Fruit fly (Drosophila melanogaster): ENCODE data around the gene Ref1.

Ref1 gene

DNA sequence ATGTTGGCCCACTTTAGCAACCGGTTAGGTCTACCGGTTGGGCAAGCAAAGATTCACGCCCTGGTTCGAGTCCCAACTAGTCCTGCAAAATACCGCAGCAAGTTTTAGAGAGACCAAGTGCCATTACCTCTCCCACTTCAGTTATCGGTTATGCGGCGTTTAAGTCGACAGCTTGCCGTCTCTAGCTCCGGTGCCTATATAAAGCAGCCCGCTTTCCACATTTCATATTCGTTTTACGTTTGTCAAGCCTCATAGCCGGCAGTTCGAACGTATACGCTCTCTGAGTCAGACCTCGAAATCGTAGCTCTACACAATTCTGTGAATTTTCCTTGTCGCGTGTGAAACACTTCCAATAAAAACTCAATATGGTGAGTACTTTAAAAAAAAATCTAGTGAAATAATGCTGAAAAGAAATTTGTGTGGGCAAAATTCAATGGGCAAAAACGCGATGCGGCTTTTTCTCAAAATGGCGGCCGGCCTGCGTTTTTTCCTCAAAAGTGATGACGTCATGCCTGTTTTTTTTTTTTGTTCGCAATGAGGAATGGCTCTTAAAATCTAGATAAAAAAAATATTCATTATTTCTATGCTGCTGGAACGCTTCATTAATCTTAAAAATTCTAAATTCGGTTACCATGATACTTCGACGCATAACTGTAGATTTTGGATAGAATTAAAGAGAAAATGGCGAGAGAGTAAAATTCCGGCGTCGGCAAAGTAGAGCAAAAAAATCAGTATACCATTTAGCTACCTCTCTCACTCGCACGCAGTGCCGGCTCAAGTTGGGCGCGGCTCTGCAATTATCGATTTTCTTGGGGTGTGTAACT is 6.4 kb upstream of the Ref1 start, which contains the start of gene alphaTub84B (continued):
- peak; percentile 15; the same call in 2 of the 3 replicates for TF ChIP-seq Aef1 (GFP tag; IDR thresholded peaks at IDR 0.05)
- TF ChIP-seq Hr39 (optimal IDR thresholded peaks at IDR 0.05), result no peak
- no peak for TF ChIP-seq gt (GFP tag; IDR thresholded peaks at IDR 0.05)
- peak; percentile 20 for TF ChIP-seq Oli (tag; optimal IDR thresholded peaks at IDR 0.05)
- peak; percentile 71 for TF ChIP-seq tna (GFP tag; IDR thresholded peaks at IDR 0.05; ENCODE audit: partially characterized antibody)
- peak; percentile 79 for TF ChIP-seq CG12769 (tag; optimal IDR thresholded peaks at IDR 0.05)
- TF ChIP-seq ac (GFP tag; optimal IDR thresholded peaks at IDR 0.05), result peak; percentile 72
- TF ChIP-seq CG10431 (GFP tag; optimal IDR thresholded peaks at IDR 0.05), result peak; percentile 75
- peak; percentile 62 for TF ChIP-seq Ets97D (GFP tag; optimal IDR thresholded peaks at IDR 0.05)
- no peak for TF ChIP-seq Dfd (GFP tag; optimal IDR thresholded peaks at IDR 0.05)
- peak; percentile 53 for TF ChIP-seq CG1792 (GFP tag; optimal IDR thresholded peaks at IDR 0.05)
- TF ChIP-seq phol (tag; optimal IDR thresholded peaks at IDR 0.05), result peak; percentile 88
- peak; percentile 76 for TF ChIP-seq p53 (GFP tag; optimal IDR thresholded peaks at IDR 0.05)
- TF ChIP-seq insv (GFP tag; optimal IDR thresholded peaks at IDR 0.05), result peak in 1 of 2 experiments; percentile 44
- TF ChIP-seq CG7963 (GFP tag; IDR thresholded peaks at IDR 0.05; ENCODE audit: partially characterized antibody), result 0 out of 3 replicates have a peak, but pooled peaks have one; percentile 20
- TF ChIP-seq GATAe (GFP tag; conservative IDR thresholded peaks at IDR 0.05), result no peak
- peak; percentile 33 for TF ChIP-seq Dip3 (GFP tag; optimal IDR thresholded peaks at IDR 0.05)
- TF ChIP-seq CG2712 (tag; optimal IDR thresholded peaks at IDR 0.05), result peak; percentile 56
- peak in 1 of 2 experiments; percentile 54 for TF ChIP-seq Trl (optimal IDR thresholded peaks at IDR 0.05)
- peak; percentile 76 for TF ChIP-seq Trl (GFP tag; optimal IDR thresholded peaks at IDR 0.05)
- TF ChIP-seq CG7372 (GFP tag; IDR thresholded peaks at IDR 0.05), result no peak
- TF ChIP-seq Nf-YB (GFP tag; optimal IDR thresholded peaks at IDR 0.05), result peak; percentile 26
- no peak for TF ChIP-seq CG8359 (GFP tag; optimal IDR thresholded peaks at IDR 0.05; ENCODE audit: borderline replicate concordance)
- no peak for TF ChIP-seq Ada2b (GFP tag; IDR thresholded peaks at IDR 0.05)
- TF ChIP-seq Rfx (GFP tag; IDR thresholded peaks at IDR 0.05), result peak; percentile 65
- peak; percentile 42 for TF ChIP-seq ewg (GFP tag; optimal IDR thresholded peaks at IDR 0.05)
- TF ChIP-seq CG14441 (GFP tag; IDR thresholded peaks at IDR 0.05), result peak; percentile 46; the same call in 1 of the 2 replicates
- TF ChIP-seq BtbVII (GFP tag; optimal IDR thresholded peaks at IDR 0.05), result peak; percentile 91
- peak; percentile 75 for TF ChIP-seq Atf-2 (GFP tag; optimal IDR thresholded peaks at IDR 0.05)
- no peak for TF ChIP-seq cad (GFP tag; optimal IDR thresholded peaks at IDR 0.05)
- TF ChIP-seq CG11723 (GFP tag; optimal IDR thresholded peaks at IDR 0.05), result peak; percentile 69
- TF ChIP-seq MESR4 (GFP tag; optimal IDR thresholded peaks at IDR 0.05), result peak; percentile 95
- peak; percentile 33 for TF ChIP-seq CG4424 (GFP tag; optimal IDR thresholded peaks at IDR 0.05)
- TF ChIP-seq ara (GFP tag; IDR thresholded peaks at IDR 0.05), result peak; percentile 55; the same call in 1 of the 2 replicates
- peak; percentile 75 for TF ChIP-seq odd (GFP tag; optimal IDR thresholded peaks at IDR 0.05)
- no peak for TF ChIP-seq cato (GFP tag; optimal IDR thresholded peaks at IDR 0.05; ENCODE audit: borderline replicate concordance)
- no peak for TF ChIP-seq peb (GFP tag; IDR thresholded peaks at IDR 0.05)
- TF ChIP-seq CG7786 (GFP tag; optimal IDR thresholded peaks at IDR 0.05), result peak; percentile 54
- no peak for TF ChIP-seq pan (optimal IDR thresholded peaks at IDR 0.05)
- TF ChIP-seq pan (GFP tag; optimal IDR thresholded peaks at IDR 0.05 in 1 of 2, IDR thresholded peaks at IDR 0.05 in 1 of 2), result peak in 1 of 2 experiments; percentile 59
- TF ChIP-seq CG3726 (GFP tag; IDR thresholded peaks at IDR 0.05), result no peak
- TF ChIP-seq CG18599 (GFP tag; optimal IDR thresholded peaks at IDR 0.05), result peak; percentile 56
- no peak; the same call in 1 of the 2 replicates for TF ChIP-seq Adf1 (GFP tag; IDR thresholded peaks at IDR 0.05)
- TF ChIP-seq lbe (GFP tag; optimal IDR thresholded peaks at IDR 0.05), result peak; percentile 57
- no peak for TF ChIP-seq CG2889 (GFP tag; IDR thresholded peaks at IDR 0.05)
- no peak for TF ChIP-seq danr (GFP tag; IDR thresholded peaks at IDR 0.05)
- peak; percentile 66 for TF ChIP-seq CG17829 (tag; optimal IDR thresholded peaks at IDR 0.05)
- TF ChIP-seq Dbx (GFP tag; IDR thresholded peaks at IDR 0.05), result peak; percentile 84
- no peak for TF ChIP-seq dimm (GFP tag; IDR thresholded peaks at IDR 0.05)
- peak; percentile 60 for TF ChIP-seq CG7556 (GFP tag; optimal IDR thresholded peaks at IDR 0.05)

Measured in whole organism, embryonic.